Fruit fly (Drosophila melanogaster) whole organism, adult: ENCODE data around the gene chas.

ENCODE experiments used
- CG11617 ChIP-seq: fragments of 200-800 bp; sonication (Bioruptor generic); optimal IDR thresholded peaks from 2 replicates; lab custom pipeline; 2017; ENCODE audit warnings: mild to moderate bottlenecking, missing biosample characterization, missing genetic modification reagents, missing genetic modification characterization
- CG12768 ChIP-seq: fragments of 200-800 bp; sonication (Bioruptor generic); optimal IDR thresholded peaks from 2 replicates; lab custom pipeline; 2017; ENCODE audit warnings: missing biosample characterization, missing genetic modification characterization, mild to moderate bottlenecking, moderate library complexity, missing genetic modification reagents
- CG14711 ChIP-seq: fragments of 200-800 bp; sonication (Bioruptor generic); optimal IDR thresholded peaks from 2 replicates; lab custom pipeline; 2018; ENCODE audit warnings: missing biosample characterization, mild to moderate bottlenecking, missing genetic modification characterization, moderate library complexity
- CG1620 ChIP-seq: fragments of 200-800 bp; sonication (Bioruptor generic); optimal IDR thresholded peaks from 2 replicates; lab custom pipeline; 2016; ENCODE audit warnings: missing biosample characterization, missing genetic modification characterization
- CG5204 ChIP-seq: fragments of 200-800 bp; sonication (Bioruptor generic); optimal IDR thresholded peaks from 2 replicates; lab custom pipeline; 2016; ENCODE audit warnings: missing biosample characterization, missing genetic modification characterization
- CG7045 ChIP-seq: fragments of 200-800 bp; sonication (Bioruptor generic); optimal IDR thresholded peaks from 2 replicates; lab custom pipeline; 2017; ENCODE audit warnings: missing biosample characterization, mild to moderate bottlenecking, missing genetic modification characterization
- CG7101 ChIP-seq: fragments of 200-800 bp; sonication (Bioruptor generic); optimal IDR thresholded peaks from 2 replicates; lab custom pipeline; 2018; ENCODE audit warnings: missing biosample characterization, mild to moderate bottlenecking, missing genetic modification characterization, moderate library complexity
- Clk ChIP-seq: fragments of 200-800 bp; sonication (Bioruptor generic); optimal IDR thresholded peaks from 2 replicates; lab custom pipeline; 2017; ENCODE audit warnings: missing biosample characterization, missing genetic modification characterization
- Crg-1 ChIP-seq: fragments of 200-800 bp; sonication (Bioruptor generic); optimal IDR thresholded peaks from 2 replicates; lab custom pipeline; 2016; ENCODE audit warnings: missing biosample characterization, missing genetic modification characterization
- Hr96 ChIP-seq: fragments of 200-800 bp; sonication (Bioruptor generic); optimal IDR thresholded peaks from 2 replicates; lab custom pipeline; 2016; ENCODE audit warnings: missing biosample characterization, missing genetic modification characterization
- Mnt ChIP-seq: fragments of 200-800 bp; sonication (Bioruptor generic); optimal IDR thresholded peaks from 2 replicates; lab custom pipeline; 2016; ENCODE audit warnings: missing biosample characterization, mild to moderate bottlenecking, missing genetic modification characterization
- bab1 ChIP-seq: fragments of 200-800 bp; sonication (Bioruptor generic); optimal IDR thresholded peaks from 3 replicates; lab custom pipeline; 2019; ENCODE audit warnings: missing biosample characterization, mild to moderate bottlenecking, missing genetic modification characterization, moderate library complexity
- cic ChIP-seq: fragments of 200-800 bp; sonication (Bioruptor generic); optimal IDR thresholded peaks from 2 replicates; lab custom pipeline; 2017; ENCODE audit warnings: missing biosample characterization, mild to moderate bottlenecking, missing genetic modification characterization, moderate library complexity
- cnc ChIP-seq, 2 experiments: fragments of >200 bp; optimal IDR thresholded peaks; 2 replicates each; lab custom pipeline; 2017
- kay ChIP-seq: fragments of 200-800 bp; sonication (Bioruptor generic); peaks from one replicate; lab custom pipeline; 2016; ENCODE audit warnings: missing biosample characterization, missing genetic modification characterization, borderline replicate concordance
- ovo ChIP-seq: fragments of 200-800 bp; sonication (Bioruptor generic); optimal IDR thresholded peaks from 2 replicates; lab custom pipeline; 2016; ENCODE audit warnings: missing biosample characterization, missing genetic modification characterization
- pad ChIP-seq: fragments of 200-800 bp; sonication (Bioruptor generic); optimal IDR thresholded peaks from 3 replicates; lab custom pipeline; 2017; ENCODE audit warnings: missing biosample characterization, missing genetic modification characterization, mild to moderate bottlenecking, moderate library complexity, missing genetic modification reagents
- tj ChIP-seq: fragments of 200-800 bp; sonication (Bioruptor generic); optimal IDR thresholded peaks from 3 replicates; lab custom pipeline; 2017; ENCODE audit warnings: missing biosample characterization, mild to moderate bottlenecking, missing genetic modification characterization, moderate library complexity
- toe ChIP-seq: fragments of 200-800 bp; sonication (Bioruptor generic); optimal IDR thresholded peaks from 2 replicates; lab custom pipeline; 2016; ENCODE audit warnings: missing biosample characterization, missing genetic modification characterization

The chas gene

DNA sequence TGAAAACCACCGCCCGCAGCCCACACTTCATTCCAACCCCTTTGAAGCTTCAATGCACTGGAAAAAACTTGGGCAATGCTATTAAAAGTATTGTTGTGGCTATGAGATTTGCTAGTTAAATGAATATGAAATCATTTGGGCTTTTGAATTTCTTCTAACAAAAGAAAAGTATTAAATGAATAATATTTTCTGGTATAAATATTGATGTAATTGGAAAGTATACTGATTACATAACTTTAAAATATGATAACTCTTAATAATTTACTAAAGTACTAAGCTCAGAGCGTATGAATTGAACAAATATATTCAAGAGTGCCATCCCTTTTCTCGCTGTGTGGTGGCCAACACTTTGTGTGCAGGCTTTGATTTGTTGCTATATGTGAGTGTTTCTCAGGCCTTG lies 5.8 kb downstream of the chas start:
- TF ChIP-seq CG5204 (GFP tag; lab: Kevin White, UChicago) (peak; percentile 9), Hr96 (no peak)

DNA sequence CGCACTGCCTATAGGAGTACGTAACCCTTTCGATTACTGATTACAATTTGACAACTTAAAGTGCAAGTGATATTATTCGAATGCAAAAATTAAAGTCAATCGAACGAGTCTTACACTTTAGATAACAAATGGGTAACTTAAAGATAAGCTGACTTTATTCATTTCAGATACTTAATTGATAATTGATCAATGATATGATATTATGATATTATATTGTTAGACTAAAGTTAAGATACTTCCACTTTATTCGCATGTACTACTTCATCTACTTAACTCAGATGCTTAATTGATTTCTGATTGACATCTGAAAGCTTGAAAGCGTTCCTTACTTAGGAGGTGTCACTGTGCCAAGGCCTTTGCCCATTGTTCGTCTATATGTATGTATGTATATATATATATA lies 12.4 kb downstream of the chas start:
- no peak for TF ChIP-seq Hr96
- TF ChIP-seq CG14711 = no peak
- TF ChIP-seq toe (GFP tag; lab: Kevin White, UChicago) = no peak
- no peak for TF ChIP-seq CG5204 (GFP tag; lab: Kevin White, UChicago)
- TF ChIP-seq CG12768 = no peak
- TF ChIP-seq Mnt (GFP tag; lab: Kevin White, UChicago) = no peak
- TF ChIP-seq bab1 (GFP tag; lab: Kevin White, UChicago) = no peak
- no peak for TF ChIP-seq tj (GFP tag; lab: Kevin White, UChicago)
- no peak for TF ChIP-seq CG1620 (GFP tag; lab: Kevin White, UChicago)
- no peak for TF ChIP-seq Clk (GFP tag; lab: Kevin White, UChicago)

DNA sequence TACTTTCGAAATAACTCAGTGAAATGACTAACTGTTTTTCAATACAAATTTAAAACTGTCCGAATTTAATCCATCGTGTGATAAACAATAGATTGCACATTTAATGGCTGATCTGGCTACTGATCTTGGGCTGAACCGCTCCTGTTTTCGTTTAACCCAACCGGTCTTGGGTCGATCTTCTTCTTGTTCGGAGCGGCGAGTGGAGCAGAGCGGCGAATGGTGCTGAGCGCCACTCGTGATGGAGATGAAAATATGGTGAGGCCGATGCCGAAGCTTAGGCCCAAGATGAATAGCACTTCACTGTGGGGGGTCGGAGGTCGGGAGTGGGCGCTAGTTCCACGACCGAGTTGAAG lies 15.0 kb downstream of the chas start:
- TF ChIP-seq kay (GFP tag; lab: Kevin White, UChicago) (no peak), CG7045 (GFP tag; lab: Kevin White, UChicago) (no peak), CG7101 (no peak), CG11617 (no peak)

DNA sequence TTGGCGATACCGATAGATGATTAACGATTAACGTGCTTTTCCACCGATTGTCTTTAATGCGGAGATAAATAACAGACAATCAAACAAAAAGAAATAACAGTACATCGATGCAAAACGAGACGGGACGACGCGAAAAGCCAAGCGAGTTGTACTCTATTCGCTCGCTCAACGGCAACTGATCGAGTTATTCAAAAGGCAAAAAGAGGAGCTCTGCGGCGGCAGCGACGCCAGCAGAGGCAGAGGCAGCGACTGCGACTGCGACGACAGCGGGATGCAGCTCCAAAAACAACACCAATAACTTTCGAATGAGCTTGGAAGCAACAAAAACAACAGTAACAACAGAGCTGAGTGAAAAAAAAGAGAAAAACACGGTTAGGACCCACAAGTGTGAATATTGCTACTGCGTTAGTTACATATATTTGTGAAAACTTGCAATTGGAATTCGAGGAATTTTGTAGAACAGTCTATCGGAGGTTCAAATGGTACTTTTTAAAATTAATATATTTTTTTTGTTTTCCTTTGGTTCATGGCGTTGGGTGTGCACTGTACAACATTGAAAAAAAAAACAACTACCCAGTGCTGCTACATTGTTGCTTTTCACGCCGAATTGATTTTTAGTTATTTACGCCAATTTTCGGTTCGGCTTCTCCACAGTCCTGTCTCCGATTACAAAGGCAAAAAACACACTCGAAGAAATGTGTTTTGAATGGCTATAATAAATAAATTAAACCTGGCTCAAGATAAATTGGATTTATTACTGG lies 15.6 kb downstream of the chas start:
- TF ChIP-seq CG14711 (peak; percentile 16), CG1620 (GFP tag; lab: Kevin White, UChicago) (no peak), CG5204 (GFP tag; lab: Kevin White, UChicago) (peak; percentile 29), bab1 (GFP tag; lab: Kevin White, UChicago) (peak; percentile 30), tj (GFP tag; lab: Kevin White, UChicago) (peak; percentile 23), ovo (peak; percentile 21), Hr96 (no peak), CG11617 (no peak)

DNA sequence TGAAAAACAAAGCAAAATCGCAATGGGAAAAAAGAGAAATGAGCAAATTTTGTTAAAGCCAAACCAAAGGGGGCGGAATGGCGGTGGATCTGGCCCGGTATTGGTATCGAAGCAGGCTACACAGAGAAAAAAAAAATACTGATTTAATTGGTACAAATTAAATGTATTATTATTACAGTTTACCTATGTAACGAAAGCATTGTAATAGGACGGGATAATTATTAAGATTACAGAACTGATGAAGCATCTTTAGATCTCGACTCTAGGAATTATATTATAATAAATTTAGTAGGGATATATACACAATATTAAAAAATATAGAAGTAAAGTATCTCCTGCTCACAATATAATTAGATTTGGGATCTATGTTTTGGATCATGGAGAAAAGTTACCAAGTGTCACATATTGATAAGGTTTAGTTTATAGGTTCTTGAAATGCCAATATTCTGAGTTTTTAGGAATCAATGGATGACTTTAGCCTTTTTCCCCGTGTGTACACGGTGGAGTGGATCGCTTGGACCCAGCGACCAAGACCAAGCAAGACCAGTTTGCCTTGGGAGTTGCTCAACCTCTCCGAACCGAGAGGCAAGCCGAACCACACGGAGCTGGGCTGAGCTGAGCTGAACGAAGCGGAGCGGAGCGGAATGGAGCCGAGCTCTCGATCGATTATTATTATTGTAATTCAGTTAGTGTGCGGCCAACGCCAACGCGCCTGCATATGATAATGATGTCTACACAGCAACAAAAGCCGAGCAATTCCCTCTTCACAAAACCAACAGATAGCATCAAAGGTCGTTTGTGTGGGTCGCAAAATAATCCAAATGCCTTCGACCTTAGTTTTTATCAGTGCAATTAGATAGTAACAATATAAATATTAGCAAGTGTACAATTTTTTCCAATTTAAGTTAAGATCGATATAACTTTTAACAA lies 18.6 kb downstream of the chas start:
- TF ChIP-seq Mnt (GFP tag; lab: Kevin White, UChicago) (no peak), cnc (optimal IDR thresholded peaks at IDR 0.05; lab: Kevin White, UChicago) (no peak), CG1620 (GFP tag; lab: Kevin White, UChicago) (no peak), CG7101 (no peak), Hr96 (no peak), toe (GFP tag; lab: Kevin White, UChicago) (no peak), CG7045 (GFP tag; lab: Kevin White, UChicago) (no peak), cic (GFP tag; lab: Kevin White, UChicago) (no peak)

DNA sequence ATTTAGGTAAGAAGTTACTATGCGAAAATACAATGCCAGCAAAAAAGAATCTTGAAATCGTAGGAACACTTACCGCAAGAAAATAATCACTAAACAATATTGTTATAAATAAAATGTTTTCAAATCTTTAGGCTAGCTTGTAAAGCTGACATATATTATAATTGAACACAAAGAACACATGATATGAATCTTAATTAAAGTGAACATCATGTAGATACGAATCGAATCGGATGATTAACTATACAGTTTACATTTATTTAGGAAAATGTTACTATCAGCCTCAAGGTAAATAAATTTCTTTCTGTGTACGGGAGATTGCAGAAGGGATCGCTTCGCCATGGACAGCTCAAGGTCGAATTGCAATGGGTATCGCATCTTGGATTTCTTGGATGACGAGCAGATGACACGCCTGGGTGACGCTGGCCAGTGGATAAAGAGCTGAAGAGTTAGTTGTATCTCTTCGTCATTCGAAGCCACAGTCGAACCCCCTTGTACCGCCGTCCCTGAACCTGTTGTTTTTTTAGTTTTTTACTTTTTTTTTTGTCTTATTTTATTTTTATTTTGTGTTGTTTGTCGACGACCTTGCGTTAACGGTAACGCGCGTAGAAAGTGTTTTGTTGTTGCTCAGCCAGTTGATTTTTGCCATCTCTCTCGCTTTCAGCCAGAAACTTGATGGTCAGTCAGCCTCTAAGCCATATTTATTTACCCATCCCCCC lies 20.4 kb downstream of the chas start:
- TF ChIP-seq tj (GFP tag; lab: Kevin White, UChicago) = no peak
- TF ChIP-seq kay (GFP tag; lab: Kevin White, UChicago) = no peak
- no peak for TF ChIP-seq bab1 (GFP tag; lab: Kevin White, UChicago)
- TF ChIP-seq CG5204 (GFP tag; lab: Kevin White, UChicago) = no peak
- TF ChIP-seq CG1620 (GFP tag; lab: Kevin White, UChicago) = no peak
- TF ChIP-seq CG7045 (GFP tag; lab: Kevin White, UChicago) = no peak
- no peak for TF ChIP-seq CG7101

DNA sequence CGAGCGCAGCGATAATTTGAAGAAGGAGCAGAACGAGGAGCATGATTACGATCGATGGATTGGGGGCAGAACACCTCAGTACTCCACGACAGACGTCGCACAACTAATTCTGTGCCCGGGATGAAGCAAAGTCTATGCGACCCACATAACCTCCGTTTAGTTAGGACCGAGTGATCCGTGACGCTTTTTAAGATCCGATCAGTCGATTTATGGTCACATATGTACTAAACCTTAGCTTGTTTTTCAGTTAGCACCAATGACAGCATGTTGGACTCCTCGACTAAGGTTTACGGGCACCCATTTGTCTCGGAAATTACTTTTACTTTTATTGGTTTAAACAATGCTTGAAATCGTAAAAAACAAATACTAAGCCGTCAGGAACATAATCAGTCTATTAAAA lies 26.7 kb downstream of the chas start, which contains the start of gene CG12990:
Gene CG12990, minus strand, starts transcription at position 101 of the 400 bp plus-strand sequence.
- no peak for TF ChIP-seq kay (GFP tag; lab: Kevin White, UChicago)
- TF ChIP-seq Crg-1 (GFP tag; lab: Kevin White, UChicago) = no peak
- TF ChIP-seq CG7101 = no peak
- no peak for TF ChIP-seq CG11617
- no peak for TF ChIP-seq pad (GFP tag; lab: Kevin White, UChicago)
